Worm (Caenorhabditis elegans): ENCODE results near the gene F36H5.12.

DNA sequence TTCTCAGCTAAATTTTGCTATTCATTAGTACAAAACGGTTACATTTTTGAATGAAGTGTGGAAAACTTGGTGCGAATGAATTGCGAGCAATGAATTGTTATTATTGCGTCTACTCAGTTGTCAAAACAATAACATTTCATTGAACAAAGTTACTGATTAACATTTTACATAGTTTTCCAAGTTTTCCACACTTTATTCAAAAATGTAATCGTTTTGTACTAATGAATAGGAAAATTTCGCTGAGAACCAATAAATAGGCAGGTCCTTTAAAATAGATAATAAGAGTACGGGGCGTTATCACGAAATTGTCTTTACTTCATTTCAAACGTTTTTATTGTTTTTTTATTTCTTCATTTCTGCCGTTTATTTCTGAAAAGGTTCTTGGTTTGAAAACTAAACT, 39.8 kb downstream of the F36H5.12 start, which contains the start of gene math-4:
- no peak for TF ChIP-seq zag-1 (tag; optimal IDR thresholded peaks at IDR 0.05)
- no peak for TF ChIP-seq nhr-102 (tag; optimal IDR thresholded peaks at IDR 0.05)
- TF ChIP-seq pha-4 (GFP tag; IDR thresholded peaks at IDR 0.05): no peak
- no peak for TF ChIP-seq pha-4 (tag; optimal IDR thresholded peaks at IDR 0.05)
- TF ChIP-seq skn-1 (tag; optimal IDR thresholded peaks at IDR 0.05): no peak
- no peak for TF ChIP-seq daf-16 (GFP tag; optimal IDR thresholded peaks at IDR 0.05)
- no peak for TF ChIP-seq daf-16 (tag; optimal IDR thresholded peaks at IDR 0.05)
- TF ChIP-seq mxl-2 (GFP tag; conservative IDR thresholded peaks at IDR 0.05): no peak
- no peak for TF ChIP-seq fos-1 (tag; optimal IDR thresholded peaks at IDR 0.05)
- TF ChIP-seq aha-1 (tag): no peak
- TF ChIP-seq zip-2 (tag; optimal IDR thresholded peaks at IDR 0.05): no peak

Measured in whole organism, L4 larva.